Worm (Caenorhabditis elegans): ENCODE results near the gene C14A6.6.

ce11 chrV:18141161-18141560 lies 25.9 kb downstream of the C14A6.6 start, which contains the start of gene Y37H2A.11:
- TF ChIP-seq klf-2 (GFP tag; conservative IDR thresholded peaks at IDR 0.05) = no peak
- no peak for TF ChIP-seq tab-1 (GFP tag; IDR thresholded peaks at IDR 0.05)
- no peak for TF ChIP-seq flt-1 (GFP tag; IDR thresholded peaks at IDR 0.05)
- TF ChIP-seq T22C8.4 (GFP tag; IDR thresholded peaks at IDR 0.05) = no peak
- no peak for TF ChIP-seq med-1 (GFP tag; optimal IDR thresholded peaks at IDR 0.05; ENCODE audit: insufficient read depth)
- no peak for TF ChIP-seq ztf-29 (GFP tag; IDR thresholded peaks at IDR 0.05)

Measured in whole organism, midembryonic.